Fruit fly (Drosophila melanogaster) whole organism: ENCODE results near the gene CG14961.

ENCODE experiments used
- Dll ChIP-seq: fragments of >200 bp; optimal IDR thresholded peaks from 2 replicates; lab custom pipeline; 2017
- EcR ChIP-seq, 2 experiments: fragments of >200 bp; optimal IDR thresholded peaks; 2 replicates each; lab custom pipeline; 2017; ENCODE audit warnings: missing biosample characterization in 2 of 2, missing genetic modification characterization in 2 of 2, missing genetic modification reagents in 2 of 2
- pan ChIP-seq: fragments of >200 bp; optimal IDR thresholded peaks from 2 replicates; lab custom pipeline; 2017
- psq ChIP-seq: fragments of >200 bp; optimal IDR thresholded peaks from 2 replicates; lab custom pipeline; 2017
- usp ChIP-seq: fragments of >200 bp; optimal IDR thresholded peaks from 2 replicates; lab custom pipeline; 2017; ENCODE audit warnings: missing biosample characterization, missing genetic modification characterization, mixed read lengths

dm6 chr3L:3304740-3305139 is 25.1 kb upstream of the CG14961 start:
- TF ChIP-seq Dll (lab: Kevin White, UChicago) = no peak
- no peak for TF ChIP-seq psq (lab: Kevin White, UChicago)
- no peak for TF ChIP-seq pan (lab: Kevin White, UChicago)
- TF ChIP-seq usp (GFP tag; lab: Kevin White, UChicago) = no peak
- no peak for TF ChIP-seq EcR (GFP tag; optimal IDR thresholded peaks at IDR 0.05; lab: Kevin White, UChicago)
